Fruit fly (Drosophila melanogaster): ENCODE results near the gene yellow-k.

Gene yellow-k

dm6 chr3L:15544455-15545415 lies 24.3 kb downstream of the yellow-k start:
- TF ChIP-seq br (GFP tag; optimal IDR thresholded peaks at IDR 0.05) (peak; percentile 21), woc (GFP tag; optimal IDR thresholded peaks at IDR 0.05) (peak; percentile 39), Sp1 (GFP tag; optimal IDR thresholded peaks at IDR 0.05) (peak; percentile 16), ey (GFP tag; optimal IDR thresholded peaks at IDR 0.05) (peak; percentile 37), Hr78 (GFP tag; optimal IDR thresholded peaks at IDR 0.05) (no peak), brk (GFP tag; optimal IDR thresholded peaks at IDR 0.05) (no peak), dmrt93B (GFP tag; optimal IDR thresholded peaks at IDR 0.05) (no peak), jim (GFP tag; optimal IDR thresholded peaks at IDR 0.05) (peak; percentile 15), Mio (GFP tag; optimal IDR thresholded peaks at IDR 0.05) (no peak), dl (GFP tag; optimal IDR thresholded peaks at IDR 0.05; ENCODE audit: insufficient read depth in 1 of 2, partially characterized antibody in 2 of 2) (no peak), Hnf4 (GFP tag; optimal IDR thresholded peaks at IDR 0.05) (peak; percentile 0), foxo (GFP tag; optimal IDR thresholded peaks at IDR 0.05) (peak in 1 of 2 experiments; percentile 39), usp (GFP tag; optimal IDR thresholded peaks at IDR 0.05) (no peak), Rel (GFP tag; optimal IDR thresholded peaks at IDR 0.05) (no peak), Rel (tag; optimal IDR thresholded peaks at IDR 0.05) (peak; percentile 53), sage (GFP tag; optimal IDR thresholded peaks at IDR 0.05) (no peak), CrebA (GFP tag; optimal IDR thresholded peaks at IDR 0.05; ENCODE audit: borderline replicate concordance) (no peak), Myc (optimal IDR thresholded peaks at IDR 0.05) (no peak), OdsH (GFP tag; optimal IDR thresholded peaks at IDR 0.05) (peak; percentile 12), rgr (GFP tag; optimal IDR thresholded peaks at IDR 0.05) (peak; percentile 20), fru (GFP tag; optimal IDR thresholded peaks at IDR 0.05) (peak; percentile 37), psq (GFP tag; optimal IDR thresholded peaks at IDR 0.05) (peak; percentile 53), HLH106 (tag; optimal IDR thresholded peaks at IDR 0.05) (peak; percentile 35), Jra (GFP tag; optimal IDR thresholded peaks at IDR 0.05) (no peak), Vsx2 (GFP tag; optimal IDR thresholded peaks at IDR 0.05; ENCODE audit: partially characterized antibody) (no peak), Dif (GFP tag; optimal IDR thresholded peaks at IDR 0.05; ENCODE audit: partially characterized antibody) (no peak), CG9705 (GFP tag; optimal IDR thresholded peaks at IDR 0.05) (no peak)

dm6 chr3L:15547187-15547790 lies 26.9 kb downstream of the yellow-k start:
- TF ChIP-seq OdsH (GFP tag; optimal IDR thresholded peaks at IDR 0.05) (no peak), jim (GFP tag; optimal IDR thresholded peaks at IDR 0.05) (no peak), sv (GFP tag; optimal IDR thresholded peaks at IDR 0.05) (no peak), dsf (GFP tag; optimal IDR thresholded peaks at IDR 0.05; ENCODE audit: borderline replicate concordance) (no peak), ey (GFP tag; optimal IDR thresholded peaks at IDR 0.05) (no peak), Myc (optimal IDR thresholded peaks at IDR 0.05) (no peak), Vsx2 (GFP tag; optimal IDR thresholded peaks at IDR 0.05; ENCODE audit: partially characterized antibody) (no peak), Jra (GFP tag; optimal IDR thresholded peaks at IDR 0.05) (no peak), pan (optimal IDR thresholded peaks at IDR 0.05) (no peak), CrebA (GFP tag; optimal IDR thresholded peaks at IDR 0.05; ENCODE audit: borderline replicate concordance) (peak; percentile 85), br (GFP tag; optimal IDR thresholded peaks at IDR 0.05) (peak; percentile 38), HLH106 (tag; optimal IDR thresholded peaks at IDR 0.05) (no peak), Rel (GFP tag; optimal IDR thresholded peaks at IDR 0.05) (peak; percentile 52), Rel (tag; optimal IDR thresholded peaks at IDR 0.05) (peak; percentile 95), Hnf4 (GFP tag; optimal IDR thresholded peaks at IDR 0.05) (no peak), N (GFP tag; optimal IDR thresholded peaks at IDR 0.05) (no peak), brk (GFP tag; optimal IDR thresholded peaks at IDR 0.05) (peak; percentile 59), Hr78 (GFP tag; optimal IDR thresholded peaks at IDR 0.05) (no peak), Hr83 (GFP tag; optimal IDR thresholded peaks at IDR 0.05; ENCODE audit: poor library complexity, severe bottlenecking) (no peak), Mio (GFP tag; optimal IDR thresholded peaks at IDR 0.05) (no peak), Dfd (GFP tag; optimal IDR thresholded peaks at IDR 0.05) (no peak)

- TF ChIP-seq fru (GFP tag; optimal IDR thresholded peaks at IDR 0.05) (peak; percentile 13), dmrt93B (GFP tag; optimal IDR thresholded peaks at IDR 0.05) (no peak), usp (GFP tag; optimal IDR thresholded peaks at IDR 0.05) (no peak), Rel (GFP tag; optimal IDR thresholded peaks at IDR 0.05) (no peak), Rel (tag; optimal IDR thresholded peaks at IDR 0.05) (no peak), Vsx2 (GFP tag; optimal IDR thresholded peaks at IDR 0.05; ENCODE audit: partially characterized antibody) (no peak), woc (GFP tag; optimal IDR thresholded peaks at IDR 0.05) (no peak), CG9705 (GFP tag; optimal IDR thresholded peaks at IDR 0.05) (no peak), foxo (GFP tag; optimal IDR thresholded peaks at IDR 0.05) (peak in 1 of 2 experiments; percentile 13), OdsH (GFP tag; optimal IDR thresholded peaks at IDR 0.05) (peak; percentile 40), Abd-B (GFP tag; optimal IDR thresholded peaks at IDR 0.05) (no peak), h (GFP tag; optimal IDR thresholded peaks at IDR 0.05) (peak; percentile 63), N (GFP tag; optimal IDR thresholded peaks at IDR 0.05) (no peak), sv (GFP tag; optimal IDR thresholded peaks at IDR 0.05) (no peak), Sp1 (GFP tag; optimal IDR thresholded peaks at IDR 0.05) (peak; percentile 42), CG32264 (GFP tag; optimal IDR thresholded peaks at IDR 0.05) (no peak), dsf (GFP tag; optimal IDR thresholded peaks at IDR 0.05; ENCODE audit: borderline replicate concordance) (no peak), jim (GFP tag; optimal IDR thresholded peaks at IDR 0.05) (no peak), br (GFP tag; optimal IDR thresholded peaks at IDR 0.05) (peak; percentile 17), Hr78 (GFP tag; optimal IDR thresholded peaks at IDR 0.05) (no peak), Myc (optimal IDR thresholded peaks at IDR 0.05) (no peak), rgr (GFP tag; optimal IDR thresholded peaks at IDR 0.05) (peak; percentile 42), lola (GFP tag; optimal IDR thresholded peaks at IDR 0.05) (no peak), Hnf4 (GFP tag; optimal IDR thresholded peaks at IDR 0.05) (no peak), tai (GFP tag; optimal IDR thresholded peaks at IDR 0.05) (no peak), CrebA (GFP tag; optimal IDR thresholded peaks at IDR 0.05; ENCODE audit: borderline replicate concordance) (no peak), dl (GFP tag; optimal IDR thresholded peaks at IDR 0.05; ENCODE audit: insufficient read depth in 1 of 2, partially characterized antibody in 2 of 2) (no peak), ey (GFP tag; optimal IDR thresholded peaks at IDR 0.05) (no peak), Dfd (GFP tag; optimal IDR thresholded peaks at IDR 0.05) (no peak)
These were observed 28.4 kb downstream of the yellow-k start for dm6 chr3L:15548843-15549242.
